Worm (Caenorhabditis elegans) whole organism, L3 larva: ENCODE results near the gene F17C8.7.
A peak's percentile ranks its signal among the peaks of the same experiment; 100 is the strongest.

ENCODE experiments used
- R02D3.7 ChIP-seq: fragments of 150-350 bp; optimal IDR thresholded peaks from 2 replicates; lab custom pipeline; 2014; ENCODE audit warnings: missing biosample characterization, missing genetic modification characterization
- ZK546.5 ChIP-seq: sonication (generic microtip); optimal IDR thresholded peaks from 2 replicates; lab custom pipeline; 2017; ENCODE audit warnings: missing biosample characterization, missing genetic modification characterization
- aly-2 ChIP-seq: fragments of 150-350 bp; optimal IDR thresholded peaks from 2 replicates; lab custom pipeline; 2014; ENCODE audit warnings: missing biosample characterization, missing genetic modification characterization
- ceh-28 ChIP-seq: fragments of 150-350 bp; optimal IDR thresholded peaks from 2 replicates; lab custom pipeline; 2014; ENCODE audit warnings: missing biosample characterization, missing genetic modification reagents, missing genetic modification characterization
- ceh-82 ChIP-seq: fragments of 150-350 bp; optimal IDR thresholded peaks from 2 replicates; lab custom pipeline; 2014; ENCODE audit warnings: missing biosample characterization, missing genetic modification characterization
- daf-12 ChIP-seq: fragments of 150-350 bp; optimal IDR thresholded peaks from 2 replicates; lab custom pipeline; 2014; ENCODE audit warnings: missing biosample characterization, missing genetic modification reagents, missing genetic modification characterization
- egl-27 ChIP-seq: sonication (generic microtip); optimal IDR thresholded peaks from 4 replicates; lab custom pipeline; 2017; ENCODE audit warnings: missing biosample characterization, missing genetic modification reagents, missing genetic modification characterization
- egl-5 ChIP-seq: fragments of 150-350 bp; optimal IDR thresholded peaks from 2 replicates; lab custom pipeline; 2017; ENCODE audit warnings: missing biosample characterization, missing genetic modification reagents, missing genetic modification characterization, inconsistent platforms
- elt-1 ChIP-seq: fragments of 150-350 bp; optimal IDR thresholded peaks from 2 replicates; lab custom pipeline; 2014; ENCODE audit warnings: missing biosample characterization, missing genetic modification characterization
- elt-2 ChIP-seq: sonication (generic microtip); optimal IDR thresholded peaks from 2 replicates; lab custom pipeline; 2016; ENCODE audit warnings: missing genetic modification reagents, mild to moderate bottlenecking, missing genetic modification characterization, missing compliant biosample characterization
- eor-1 ChIP-seq, 2 experiments: fragments of 150-350 bp; optimal IDR thresholded peaks; 2 replicates each; lab custom pipeline; 2014 to 2018; ENCODE audit warnings: missing biosample characterization in 2 of 2, missing genetic modification characterization in 2 of 2
- fkh-10 ChIP-seq: sonication (generic microtip); optimal IDR thresholded peaks from 2 replicates; lab custom pipeline; 2017; ENCODE audit warnings: missing biosample characterization, missing genetic modification reagents, missing genetic modification characterization
- fkh-2 ChIP-seq: fragments of 150-350 bp; optimal IDR thresholded peaks from 2 replicates; lab custom pipeline; 2014; ENCODE audit warnings: missing biosample characterization, missing genetic modification reagents, missing genetic modification characterization
- fos-1 ChIP-seq: fragments of 150-350 bp; optimal IDR thresholded peaks from 2 replicates; lab custom pipeline; 2014; ENCODE audit warnings: missing biosample characterization, missing genetic modification characterization
- hmg-11 ChIP-seq: sonication (generic microtip); optimal IDR thresholded peaks from 2 replicates; lab custom pipeline; 2016; ENCODE audit warnings: missing genetic modification characterization, missing compliant biosample characterization
- jun-1 ChIP-seq: fragments of 150-350 bp; optimal IDR thresholded peaks from 2 replicates; lab custom pipeline; 2014; ENCODE audit warnings: missing biosample characterization, missing genetic modification reagents, missing genetic modification characterization
- lin-15B ChIP-seq: fragments of 150-350 bp; optimal IDR thresholded peaks from 2 replicates; lab custom pipeline; 2014; ENCODE audit warnings: missing biosample characterization, missing genetic modification characterization
- lin-39 ChIP-seq: fragments of 150-350 bp; optimal IDR thresholded peaks from 2 replicates; lab custom pipeline; 2018; ENCODE audit warnings: missing biosample characterization, missing genetic modification reagents, missing genetic modification characterization
- nfya-1 ChIP-seq: sonication (generic microtip); optimal IDR thresholded peaks from 2 replicates; lab custom pipeline; 2017; ENCODE audit warnings: missing genetic modification characterization, mild to moderate bottlenecking, missing compliant biosample characterization, antibody characterized with exemption, moderate library complexity; ENCODE audit not compliant: insufficient read depth
- nhr-23 ChIP-seq: fragments of 150-350 bp; optimal IDR thresholded peaks from 2 replicates; lab custom pipeline; 2014; ENCODE audit warnings: missing biosample characterization, missing genetic modification reagents, missing genetic modification characterization
- nhr-237 ChIP-seq: fragments of 150-350 bp; optimal IDR thresholded peaks from 2 replicates; lab custom pipeline; 2014; ENCODE audit warnings: missing biosample characterization, missing genetic modification characterization
- nhr-25 ChIP-seq: sonication (generic microtip); optimal IDR thresholded peaks from 2 replicates; lab custom pipeline; 2017; ENCODE audit warnings: missing biosample characterization, missing genetic modification characterization
- nhr-43 ChIP-seq: sonication (generic microtip); optimal IDR thresholded peaks from 2 replicates; lab custom pipeline; 2016; ENCODE audit warnings: mild to moderate bottlenecking, missing genetic modification characterization, missing compliant biosample characterization; ENCODE audit not compliant: poor library complexity, severe bottlenecking
- nhr-76 ChIP-seq: fragments of 150-350 bp; sonication (generic microtip); optimal IDR thresholded peaks from 5 replicates; lab custom pipeline; 2014; ENCODE audit warnings: missing biosample characterization, missing genetic modification characterization
- nhr-77 ChIP-seq: fragments of 150-350 bp; optimal IDR thresholded peaks from 2 replicates; lab custom pipeline; 2014; ENCODE audit warnings: missing biosample characterization, missing genetic modification characterization
- pha-4 ChIP-seq: fragments of 150-350 bp; optimal IDR thresholded peaks from 2 replicates; lab custom pipeline; 2014; ENCODE audit warnings: missing biosample characterization, missing genetic modification reagents, missing genetic modification characterization
- pqm-1 ChIP-seq: fragments of 150-350 bp; optimal IDR thresholded peaks from 2 replicates; lab custom pipeline; 2017; ENCODE audit warnings: missing biosample characterization, missing genetic modification characterization, inconsistent platforms
- sea-2 ChIP-seq: fragments of 150-350 bp; sonication (generic microtip); optimal IDR thresholded peaks from 4 replicates; lab custom pipeline; 2014; ENCODE audit warnings: missing biosample characterization, missing genetic modification reagents, missing genetic modification characterization
- snpc-4 ChIP-seq: fragments of 150-350 bp; optimal IDR thresholded peaks from 2 replicates; lab custom pipeline; 2014; ENCODE audit warnings: missing biosample characterization, missing genetic modification characterization
- tbx-2 ChIP-seq: sonication (generic microtip); optimal IDR thresholded peaks from 2 replicates; lab custom pipeline; 2016; ENCODE audit warnings: mild to moderate bottlenecking, missing genetic modification characterization, missing compliant biosample characterization
- unc-39 ChIP-seq: sonication (generic microtip); optimal IDR thresholded peaks from 4 replicates; lab custom pipeline; 2017; ENCODE audit warnings: missing biosample characterization, missing genetic modification characterization
- unc-62 ChIP-seq: fragments of 150-350 bp; sonication (generic microtip); optimal IDR thresholded peaks from 4 replicates; lab custom pipeline; 2014; ENCODE audit warnings: missing biosample characterization, missing genetic modification reagents, missing genetic modification characterization
- zag-1 ChIP-seq: fragments of 150-350 bp; optimal IDR thresholded peaks from 2 replicates; lab custom pipeline; 2014; ENCODE audit warnings: missing biosample characterization, missing genetic modification characterization
- ztf-11 ChIP-seq: fragments of 150-350 bp; optimal IDR thresholded peaks from 2 replicates; lab custom pipeline; 2014; ENCODE audit warnings: missing biosample characterization, missing genetic modification characterization
- ztf-4 ChIP-seq: fragments of 150-350 bp; optimal IDR thresholded peaks from 2 replicates; lab custom pipeline; 2014; ENCODE audit warnings: missing biosample characterization, missing genetic modification characterization

Gene F17C8.7

ce11 chrIII:4697819-4698218 lies 37.7 kb upstream of the F17C8.7 start, which contains the start of gene dnj-18:
dnj-18 (plus strand) TSS chrIII:4698119.
- TF ChIP-seq aly-2 (no peak), ceh-82 (tag; lab: Kevin White, UChicago) (no peak), nhr-77 (tag; lab: Kevin White, UChicago) (no peak), nhr-25 (no peak), pqm-1 (no peak), egl-27 (tag; lab: Kevin White, UChicago) (no peak), jun-1 (tag; lab: Kevin White, UChicago) (no peak), tbx-2 (tag; lab: Kevin White, UChicago) (no peak), unc-62 (GFP tag; lab: Kevin White, UChicago) (no peak), ZK546.5 (no peak), R02D3.7 (tag; lab: Kevin White, UChicago) (no peak), daf-12 (tag; lab: Kevin White, UChicago) (no peak), ceh-28 (tag; lab: Kevin White, UChicago) (no peak), lin-39 (tag; lab: Kevin White, UChicago) (no peak), nhr-76 (no peak), ztf-11 (tag; lab: Kevin White, UChicago) (no peak), fkh-10 (no peak), eor-1 (tag; optimal IDR thresholded peaks at IDR 0.05; lab: Kevin White, UChicago) (no peak), egl-5 (tag; lab: Kevin White, UChicago) (no peak)

- no peak for TF ChIP-seq ztf-11 (tag; lab: Kevin White, UChicago)
- no peak for TF ChIP-seq fkh-2 (tag; lab: Kevin White, UChicago)
- no peak for TF ChIP-seq daf-12 (tag; lab: Kevin White, UChicago)
Measured at ce11 chrIII:4699922-4700321, 35.6 kb upstream of the F17C8.7 start, which contains the start of gene sel-13. sel-13 (minus strand) TSS chrIII:4700224.

ce11 chrIII:4703932-4704454 lies 31.6 kb upstream of the F17C8.7 start, which contains the start of the genes clp-2 and mrpl-16:
clp-2 (minus strand) TSS chrIII:4704025.
mrpl-16 (plus strand) TSS chrIII:4704404.
- peak; percentile 53 for TF ChIP-seq nfya-1 (tag; lab: Kevin White, UChicago)
- peak; percentile 43 for TF ChIP-seq lin-15B (tag; lab: Kevin White, UChicago)
- peak; percentile 12 for TF ChIP-seq nhr-23
- TF ChIP-seq unc-39 (tag; lab: Kevin White, UChicago), result no peak

DNA sequence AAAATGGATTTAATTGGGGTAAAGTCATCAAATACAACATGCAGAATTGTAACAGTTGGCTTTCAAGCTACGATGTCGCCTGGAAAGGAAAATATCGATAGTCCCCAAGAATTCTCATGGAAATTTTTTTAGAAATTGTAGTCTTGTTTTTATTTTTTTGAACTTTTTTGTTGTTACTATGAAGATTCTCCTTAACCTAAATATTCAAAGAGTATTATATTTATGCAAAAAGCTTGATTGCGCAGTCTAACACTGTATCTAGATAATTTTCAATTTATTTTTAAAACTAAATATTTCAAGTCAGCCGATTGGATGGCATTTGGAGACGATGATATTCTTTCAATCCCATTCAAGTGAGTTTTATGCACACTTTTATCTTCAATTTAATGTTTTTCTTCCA lies 30.3 kb upstream of the F17C8.7 start, which contains the start of gene pgap-2:
Gene pgap-2 (plus strand): TSS at position 301 of the 400 bp plus-strand sequence.
- TF ChIP-seq pha-4 (no peak), zag-1 (tag; lab: Kevin White, UChicago) (no peak), ztf-4 (tag; lab: Kevin White, UChicago) (no peak), sea-2 (GFP tag; lab: Kevin White, UChicago) (no peak), nhr-76 (no peak), nhr-43 (tag; lab: Kevin White, UChicago) (no peak), snpc-4 (tag; lab: Kevin White, UChicago) (no peak), elt-2 (no peak), elt-1 (tag; lab: Kevin White, UChicago) (no peak), nfya-1 (tag; lab: Kevin White, UChicago) (no peak), lin-39 (tag; lab: Kevin White, UChicago) (no peak)

ce11 chrIII:4706678-4707077 lies 28.9 kb upstream of the F17C8.7 start, which contains the start of gene T04A8.13:
T04A8.13 (plus strand) TSS chrIII:4706978.
- TF ChIP-seq hmg-11 (tag; lab: Kevin White, UChicago) (no peak), jun-1 (tag; lab: Kevin White, UChicago) (no peak), fos-1 (no peak), egl-27 (tag; lab: Kevin White, UChicago) (no peak), lin-15B (tag; lab: Kevin White, UChicago) (no peak), elt-1 (tag; lab: Kevin White, UChicago) (no peak), nhr-237 (tag; lab: Kevin White, UChicago) (no peak), eor-1 (tag; optimal IDR thresholded peaks at IDR 0.05; lab: Kevin White, UChicago) (no peak)
